Worm (Caenorhabditis elegans): ENCODE data around the gene C35D10.12.

ce11 chrIII:4895313-4895712 lies 20.7 kb upstream of the C35D10.12 start:
- TF ChIP-seq dve-1 (tag; optimal IDR thresholded peaks at IDR 0.05) (no peak), ama-1 (optimal IDR thresholded peaks at IDR 0.05) (no peak), npax-4 (tag; optimal IDR thresholded peaks at IDR 0.05) (no peak), C38D4.7 (GFP tag; optimal IDR thresholded peaks at IDR 0.05) (no peak), fkh-10 (GFP tag; optimal IDR thresholded peaks at IDR 0.05) (no peak), unc-86 (tag; optimal IDR thresholded peaks at IDR 0.05) (no peak), unc-55 (GFP tag; optimal IDR thresholded peaks at IDR 0.05) (no peak), madf-2 (tag; optimal IDR thresholded peaks at IDR 0.05) (no peak), C08G9.2 (tag; optimal IDR thresholded peaks at IDR 0.05) (no peak), zip-5 (tag; optimal IDR thresholded peaks at IDR 0.05) (no peak), nhr-232 (tag; optimal IDR thresholded peaks at IDR 0.05) (no peak), pha-4 (tag; optimal IDR thresholded peaks at IDR 0.05) (no peak)
